Worm (Caenorhabditis elegans): ENCODE measurements around the gene T26C11.9.

T26C11.9 gene

DNA sequence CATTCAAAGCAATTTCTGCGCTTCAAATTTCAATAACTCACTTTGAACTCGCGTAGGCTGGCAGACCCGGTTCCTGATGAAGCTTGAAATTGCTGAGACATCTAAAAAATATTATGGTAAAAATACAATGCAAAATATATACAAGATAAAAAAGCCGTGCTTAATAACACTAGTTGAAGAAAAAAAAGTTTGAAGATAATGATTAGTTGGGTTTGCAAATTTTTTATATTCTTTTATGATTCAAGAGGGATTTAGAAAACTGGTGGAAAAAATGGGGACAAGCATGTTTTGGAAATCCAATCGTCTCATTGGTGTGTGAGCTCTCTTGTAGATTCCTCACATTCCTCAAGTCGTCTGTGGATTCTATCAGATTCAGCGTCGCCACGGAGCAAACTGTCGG lies 1.0 kb downstream of the T26C11.9 start, which contains the start of gene ceh-21:
ceh-21 (minus strand) TSS at position 101 of the 400 bp plus-strand sequence.
- TF ChIP-seq unc-120 (tag; optimal IDR thresholded peaks at IDR 0.05; ENCODE audit: poor library complexity, severe bottlenecking) (no peak), ces-1 (GFP tag; optimal IDR thresholded peaks at IDR 0.05) (no peak), sptf-1 (tag; optimal IDR thresholded peaks at IDR 0.05) (no peak), mab-5 (tag; optimal IDR thresholded peaks at IDR 0.05) (no peak), mep-1 (tag; optimal IDR thresholded peaks at IDR 0.05) (no peak), mls-2 (tag; optimal IDR thresholded peaks at IDR 0.05) (no peak), nhr-2 (tag; optimal IDR thresholded peaks at IDR 0.05) (no peak), lin-13 (tag; optimal IDR thresholded peaks at IDR 0.05) (no peak), sem-2 (GFP tag; optimal IDR thresholded peaks at IDR 0.05) (no peak), pha-4 (tag; optimal IDR thresholded peaks at IDR 0.05) (no peak), hlh-1 (tag; optimal IDR thresholded peaks at IDR 0.05) (no peak), ceh-83 (GFP tag; optimal IDR thresholded peaks at IDR 0.05) (no peak), ceh-39 (tag; optimal IDR thresholded peaks at IDR 0.05) (no peak), nhr-76 (tag; optimal IDR thresholded peaks at IDR 0.05) (no peak), nhr-12 (tag; optimal IDR thresholded peaks at IDR 0.05) (no peak), snpc-4 (tag; optimal IDR thresholded peaks at IDR 0.05) (no peak), M03D4.4 (tag; optimal IDR thresholded peaks at IDR 0.05) (no peak), unc-62 (GFP tag; optimal IDR thresholded peaks at IDR 0.05) (no peak)

DNA sequence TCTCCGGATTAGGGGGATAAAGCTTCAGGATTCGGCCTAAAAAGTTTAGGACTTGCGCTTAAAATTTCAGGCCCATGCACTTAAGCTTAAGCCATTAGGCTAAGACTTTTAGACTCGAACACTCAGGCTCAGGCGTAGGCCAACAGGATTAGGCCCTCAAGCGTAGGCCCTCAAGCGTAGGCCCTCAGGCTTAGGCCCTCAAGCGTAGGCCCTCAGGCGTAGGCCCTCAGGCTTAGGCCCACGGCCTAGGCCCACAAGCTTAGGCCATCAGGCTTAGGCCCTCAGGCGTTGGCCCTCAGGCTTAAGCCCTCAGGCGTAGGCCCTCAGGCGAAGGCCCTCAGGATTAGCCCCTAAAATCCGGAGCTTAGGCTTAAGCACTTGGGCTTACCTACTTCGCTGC lies 3.1 kb downstream of the T26C11.9 start:
- TF ChIP-seq blmp-1 (tag; optimal IDR thresholded peaks at IDR 0.05): no peak
- TF ChIP-seq sptf-1 (tag; optimal IDR thresholded peaks at IDR 0.05): peak; percentile 46

DNA sequence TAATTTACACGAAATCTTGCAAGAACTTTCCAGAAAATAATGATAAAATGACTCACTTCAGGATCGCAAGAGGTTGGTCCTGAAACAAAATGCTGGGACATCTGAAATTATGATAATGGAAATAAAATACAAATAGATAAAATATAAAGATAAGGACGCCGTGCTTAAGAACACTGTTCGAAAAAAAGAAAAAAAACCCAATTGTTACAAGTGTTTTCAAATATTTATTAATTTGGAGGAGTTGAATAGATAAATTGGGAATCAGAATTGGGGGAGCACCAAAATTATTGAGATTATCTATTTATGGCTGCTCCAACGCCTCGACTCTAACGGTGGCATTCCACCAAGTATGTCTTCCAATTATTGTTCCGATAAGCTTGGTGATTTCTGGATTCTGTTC lies 5.1 kb downstream of the T26C11.9 start, which contains the start of gene ceh-41:
ceh-41 (minus strand) TSS at position 101 of the 400 bp plus-strand sequence.
- TF ChIP-seq cnd-1 (tag; optimal IDR thresholded peaks at IDR 0.05): no peak
- no peak for TF ChIP-seq drap-1 (GFP tag; optimal IDR thresholded peaks at IDR 0.05)
- no peak for TF ChIP-seq tbx-8 (GFP tag; optimal IDR thresholded peaks at IDR 0.05)
- TF ChIP-seq ceh-39 (tag; optimal IDR thresholded peaks at IDR 0.05): no peak
- no peak for TF ChIP-seq lin-32 (GFP tag; optimal IDR thresholded peaks at IDR 0.05)
- no peak for TF ChIP-seq zip-8 (tag; optimal IDR thresholded peaks at IDR 0.05)
- TF ChIP-seq ceh-83 (GFP tag; optimal IDR thresholded peaks at IDR 0.05): no peak
- no peak for TF ChIP-seq lsy-2 (tag; optimal IDR thresholded peaks at IDR 0.05)
- TF ChIP-seq nhr-237 (tag; optimal IDR thresholded peaks at IDR 0.05): no peak
- TF ChIP-seq nhr-76 (tag; optimal IDR thresholded peaks at IDR 0.05): no peak
- no peak for TF ChIP-seq nhr-12 (tag; optimal IDR thresholded peaks at IDR 0.05)
- no peak for TF ChIP-seq sptf-1 (tag; optimal IDR thresholded peaks at IDR 0.05)
- no peak for TF ChIP-seq unc-39 (tag; optimal IDR thresholded peaks at IDR 0.05)
- no peak for TF ChIP-seq blmp-1 (tag; optimal IDR thresholded peaks at IDR 0.05)
- TF ChIP-seq M03D4.4 (tag; optimal IDR thresholded peaks at IDR 0.05): no peak
- no peak for TF ChIP-seq nhr-28 (tag; optimal IDR thresholded peaks at IDR 0.05)
- TF ChIP-seq mls-2 (tag; optimal IDR thresholded peaks at IDR 0.05): no peak
- TF ChIP-seq nhr-2 (tag; optimal IDR thresholded peaks at IDR 0.05): no peak

DNA sequence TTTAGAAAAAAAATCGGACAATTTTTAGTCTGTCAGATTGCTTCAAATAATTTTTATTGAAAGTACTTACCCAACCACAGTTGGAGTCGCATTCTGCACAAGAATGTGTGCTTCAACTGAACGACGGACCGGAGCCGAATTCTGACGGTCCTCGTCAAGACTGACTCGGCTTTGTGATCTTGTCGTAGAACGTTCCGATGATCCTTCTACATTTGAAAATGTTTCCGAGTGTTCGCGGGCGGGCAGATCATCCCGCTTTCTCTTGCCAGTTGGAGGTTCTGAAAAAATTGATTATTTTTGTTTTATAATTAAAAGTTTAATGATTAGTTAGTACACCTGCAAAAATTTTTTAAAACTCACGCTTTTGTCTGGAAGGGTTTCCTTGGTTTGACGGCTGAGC lies 6.0 kb downstream of the T26C11.9 start:
- TF ChIP-seq drap-1 (GFP tag; optimal IDR thresholded peaks at IDR 0.05) (no peak), M03D4.4 (tag; optimal IDR thresholded peaks at IDR 0.05) (no peak), lin-32 (GFP tag; optimal IDR thresholded peaks at IDR 0.05) (no peak), ceh-39 (tag; optimal IDR thresholded peaks at IDR 0.05) (no peak), nhr-12 (tag; optimal IDR thresholded peaks at IDR 0.05) (no peak), lin-13 (tag; optimal IDR thresholded peaks at IDR 0.05) (no peak)

DNA sequence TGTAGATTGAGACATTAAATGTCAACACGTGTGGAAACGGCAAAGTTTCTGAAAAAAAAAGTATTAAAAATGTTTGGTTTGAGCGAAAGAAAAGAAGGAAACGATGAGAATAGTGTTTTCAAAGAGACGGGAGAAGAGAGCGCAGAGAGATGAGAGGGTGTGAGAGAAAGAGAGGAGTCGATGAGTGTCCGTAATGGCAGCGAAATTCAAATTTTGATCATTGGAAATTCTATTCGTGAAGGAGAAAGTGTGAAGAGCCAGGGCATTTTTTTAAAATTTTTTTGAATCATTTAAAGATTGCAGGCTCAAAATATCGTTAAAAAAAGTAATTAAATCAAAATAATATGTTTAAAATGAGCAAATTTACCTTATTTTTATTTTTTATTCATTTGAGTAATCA lies 8.2 kb downstream of the T26C11.9 start, which contains the start of gene T26C11.4:
T26C11.4 (minus strand) TSS at position 54 of the 400 bp plus-strand sequence.
- TF ChIP-seq hlh-1 (tag; optimal IDR thresholded peaks at IDR 0.05) (no peak), pha-4 (tag; optimal IDR thresholded peaks at IDR 0.05) (peak; percentile 3), mep-1 (tag; optimal IDR thresholded peaks at IDR 0.05) (peak; percentile 5), ces-1 (GFP tag; optimal IDR thresholded peaks at IDR 0.05) (peak; percentile 15), nhr-2 (tag; optimal IDR thresholded peaks at IDR 0.05) (no peak), ceh-39 (tag; optimal IDR thresholded peaks at IDR 0.05) (peak; percentile 67)

DNA sequence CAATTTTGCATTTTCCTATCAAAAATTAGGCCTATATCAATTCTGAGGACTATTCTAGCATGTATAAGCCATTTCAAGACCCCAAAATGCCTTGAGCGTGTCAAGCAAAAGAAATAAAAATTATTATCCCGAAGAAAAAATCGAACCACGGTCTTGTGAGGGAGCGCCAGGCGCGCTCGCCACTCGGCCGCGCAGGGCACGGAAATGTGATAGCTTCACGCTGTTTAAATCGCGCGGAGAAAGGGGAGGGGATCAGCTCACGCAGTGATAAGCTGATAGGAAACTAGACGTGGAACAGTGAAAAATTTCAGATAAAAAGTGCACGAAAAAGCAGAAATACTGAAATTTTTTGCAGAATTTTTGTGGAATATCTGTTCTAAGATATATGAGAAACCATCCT lies 15.9 kb downstream of the T26C11.9 start:
- TF ChIP-seq pha-4 (tag; optimal IDR thresholded peaks at IDR 0.05): no peak
- no peak for TF ChIP-seq ztf-11 (tag; optimal IDR thresholded peaks at IDR 0.05)
- TF ChIP-seq flh-1 (GFP tag; optimal IDR thresholded peaks at IDR 0.05): peak; percentile 2
- no peak for TF ChIP-seq nhr-2 (tag; optimal IDR thresholded peaks at IDR 0.05)
- no peak for TF ChIP-seq zip-8 (tag; optimal IDR thresholded peaks at IDR 0.05)
- TF ChIP-seq nhr-76 (tag; optimal IDR thresholded peaks at IDR 0.05): no peak
- TF ChIP-seq ham-2 (GFP tag; optimal IDR thresholded peaks at IDR 0.05): peak; percentile 62
- TF ChIP-seq unc-120 (tag; optimal IDR thresholded peaks at IDR 0.05; ENCODE audit: poor library complexity, severe bottlenecking): peak; percentile 33
- TF ChIP-seq nhr-12 (tag; optimal IDR thresholded peaks at IDR 0.05): no peak
- peak; percentile 73 for TF ChIP-seq cnd-1 (tag; optimal IDR thresholded peaks at IDR 0.05)
- TF ChIP-seq mep-1 (tag; optimal IDR thresholded peaks at IDR 0.05): no peak
- peak; percentile 75 for TF ChIP-seq ceh-83 (GFP tag; optimal IDR thresholded peaks at IDR 0.05)
- TF ChIP-seq ceh-43 (GFP tag; optimal IDR thresholded peaks at IDR 0.05): peak; percentile 65
- TF ChIP-seq drap-1 (GFP tag; optimal IDR thresholded peaks at IDR 0.05): peak; percentile 77
- no peak for TF ChIP-seq nhr-237 (tag; optimal IDR thresholded peaks at IDR 0.05)
- TF ChIP-seq M03D4.4 (tag; optimal IDR thresholded peaks at IDR 0.05): peak; percentile 77
- TF ChIP-seq sem-2 (GFP tag; optimal IDR thresholded peaks at IDR 0.05): peak; percentile 46
- no peak for TF ChIP-seq snpc-4 (tag; optimal IDR thresholded peaks at IDR 0.05)
- TF ChIP-seq mab-5 (tag; optimal IDR thresholded peaks at IDR 0.05): no peak
- TF ChIP-seq hlh-1 (tag; optimal IDR thresholded peaks at IDR 0.05): peak; percentile 6
- TF ChIP-seq sptf-1 (tag; optimal IDR thresholded peaks at IDR 0.05): peak; percentile 86
- TF ChIP-seq mls-2 (tag; optimal IDR thresholded peaks at IDR 0.05): peak; percentile 59
- TF ChIP-seq bed-3 (GFP tag; optimal IDR thresholded peaks at IDR 0.05): peak; percentile 64
- peak; percentile 8 for TF ChIP-seq tbx-8 (GFP tag; optimal IDR thresholded peaks at IDR 0.05)
- peak; percentile 66 for TF ChIP-seq lin-32 (GFP tag; optimal IDR thresholded peaks at IDR 0.05)
- no peak for TF ChIP-seq ceh-39 (tag; optimal IDR thresholded peaks at IDR 0.05)
- TF ChIP-seq unc-39 (tag; optimal IDR thresholded peaks at IDR 0.05): no peak
